Worm (Caenorhabditis elegans) whole organism, L1 larva: ENCODE measurements around the gene Y77E11A.7.

ENCODE experiments used
- C04F5.9 ChIP-seq: sonication (generic microtip); optimal IDR thresholded peaks from 2 replicates; lab custom pipeline; 2016; ENCODE audit warnings: missing genetic modification characterization, missing compliant biosample characterization
- C16A3.4 ChIP-seq: fragments of 150-350 bp; optimal IDR thresholded peaks from 2 replicates; lab custom pipeline; 2014; ENCODE audit warnings: missing biosample characterization, missing genetic modification characterization
- C34B4.2 ChIP-seq: sonication (generic microtip); optimal IDR thresholded peaks from 2 replicates; lab custom pipeline; 2017; ENCODE audit warnings: mild to moderate bottlenecking, missing genetic modification characterization, missing compliant biosample characterization
- Y116A8C.19 ChIP-seq: sonication (generic microtip); optimal IDR thresholded peaks from 2 replicates; lab custom pipeline; 2016; ENCODE audit warnings: missing compliant biosample characterization, missing genetic modification characterization, borderline replicate concordance
- alr-1 ChIP-seq: fragments of 200-800 bp; sonication (Bioruptor generic); optimal IDR thresholded peaks from 2 replicates; lab custom pipeline; 2018; ENCODE audit warnings: borderline replicate concordance, mild to moderate bottlenecking, missing genetic modification characterization, missing compliant biosample characterization
- ama-1 ChIP-seq: fragments of 150-350 bp; optimal IDR thresholded peaks from 2 replicates; lab custom pipeline; 2014
- blmp-1 ChIP-seq: fragments of 150-350 bp; optimal IDR thresholded peaks from 2 replicates; lab custom pipeline; 2014; ENCODE audit warnings: missing biosample characterization, missing genetic modification characterization
- ceh-63 ChIP-seq: fragments of 200-800 bp; sonication (Bioruptor generic); optimal IDR thresholded peaks from 2 replicates; lab custom pipeline; 2018; ENCODE audit warnings: mild to moderate bottlenecking, missing genetic modification characterization, missing compliant biosample characterization
- ceh-82 ChIP-seq, 3 experiments: fragments of 150-350 bp in 1 of 3; sonication (generic microtip) in 2 of 3; optimal IDR thresholded peaks; 2 replicates each; lab custom pipeline; 2014 to 2017; ENCODE audit warnings: missing biosample characterization in 3 of 3, missing genetic modification characterization in 3 of 3
- ceh-88 ChIP-seq: fragments of 200-800 bp; sonication (Bioruptor generic); IDR thresholded peaks from 2 replicates; pipeline ENCODE4 v1.3.6; 2022; ENCODE audit warnings: missing genetic modification characterization, missing compliant biosample characterization
- ces-1 ChIP-seq: fragments of 150-350 bp; optimal IDR thresholded peaks from 2 replicates; lab custom pipeline; 2014; ENCODE audit warnings: missing biosample characterization, missing genetic modification reagents, missing genetic modification characterization
- dsc-1 ChIP-seq: sonication (generic microtip); optimal IDR thresholded peaks from 2 replicates; lab custom pipeline; 2016; ENCODE audit warnings: mild to moderate bottlenecking, missing genetic modification characterization, missing compliant biosample characterization
- efl-3 ChIP-seq: fragments of 200-800 bp; sonication (Bioruptor generic); optimal IDR thresholded peaks from 2 replicates; lab custom pipeline; 2018; ENCODE audit warnings: mild to moderate bottlenecking, missing genetic modification characterization, missing compliant biosample characterization
- elt-2 ChIP-seq: sonication (generic microtip); optimal IDR thresholded peaks from 2 replicates; lab custom pipeline; 2016; ENCODE audit warnings: missing genetic modification characterization, mild to moderate bottlenecking, inconsistent platforms, missing compliant biosample characterization, missing genetic modification reagents
- fkh-4 ChIP-seq: sonication (generic microtip); optimal IDR thresholded peaks from 2 replicates; lab custom pipeline; 2016; ENCODE audit warnings: missing compliant biosample characterization, missing genetic modification characterization, borderline replicate concordance
- fkh-8 ChIP-seq: sonication (generic microtip); optimal IDR thresholded peaks from 2 replicates; lab custom pipeline; 2016; ENCODE audit warnings: mild to moderate bottlenecking, missing genetic modification characterization, missing compliant biosample characterization
- fos-1 ChIP-seq: fragments of 150-350 bp; optimal IDR thresholded peaks from 2 replicates; lab custom pipeline; 2014; ENCODE audit warnings: missing biosample characterization, missing genetic modification characterization
- grh-1 ChIP-seq: fragments of 200-800 bp; sonication (Bioruptor generic); IDR thresholded peaks from 2 replicates; pipeline ENCODE4 v1.3.6; 2022; ENCODE audit warnings: missing genetic modification reagents, missing genetic modification characterization, missing compliant biosample characterization
- irx-1 ChIP-seq: sonication (generic microtip); optimal IDR thresholded peaks from 2 replicates; lab custom pipeline; 2016; ENCODE audit warnings: missing genetic modification characterization, missing compliant biosample characterization
- isw-1 ChIP-seq: fragments of 200-800 bp; sonication (Bioruptor generic); IDR thresholded peaks from 2 replicates; pipeline ENCODE4 v1.3.6; 2022; ENCODE audit warnings: missing genetic modification characterization, missing compliant biosample characterization
- lin-14 ChIP-seq: fragments of 200-800 bp; sonication (Bioruptor generic); optimal IDR thresholded peaks from 2 replicates; lab custom pipeline; 2018; ENCODE audit warnings: mild to moderate bottlenecking, missing genetic modification characterization, moderate library complexity, missing compliant biosample characterization
- lsy-2 ChIP-seq, 2 experiments: fragments of 150-350 bp; optimal IDR thresholded peaks; 2 replicates each; lab custom pipeline; 2014; ENCODE audit warnings: missing biosample characterization in 2 of 2, missing genetic modification characterization in 2 of 2
- mab-9 ChIP-seq: fragments of 200-800 bp; sonication (Bioruptor generic); IDR thresholded peaks from 2 replicates; pipeline ENCODE4 v1.3.6; 2022; ENCODE audit warnings: missing genetic modification reagents, missing genetic modification characterization, missing compliant biosample characterization
- mef-2 ChIP-seq: fragments of 150-350 bp; optimal IDR thresholded peaks from 2 replicates; lab custom pipeline; 2014; ENCODE audit warnings: missing biosample characterization, missing genetic modification characterization
- nhr-11 ChIP-seq: fragments of 150-350 bp; optimal IDR thresholded peaks from 2 replicates; lab custom pipeline; 2014; ENCODE audit warnings: missing biosample characterization, missing genetic modification characterization
- nhr-20 ChIP-seq: sonication (generic microtip); optimal IDR thresholded peaks from 2 replicates; lab custom pipeline; 2016; ENCODE audit warnings: mild to moderate bottlenecking, missing genetic modification characterization, missing compliant biosample characterization
- nhr-237 ChIP-seq: fragments of 150-350 bp; optimal IDR thresholded peaks from 2 replicates; lab custom pipeline; 2014; ENCODE audit warnings: missing biosample characterization, missing genetic modification characterization
- nhr-28 ChIP-seq: fragments of 150-350 bp; optimal IDR thresholded peaks from 2 replicates; lab custom pipeline; 2014; ENCODE audit warnings: missing biosample characterization, missing genetic modification characterization
- nhr-47 ChIP-seq: sonication (generic microtip); optimal IDR thresholded peaks from 2 replicates; lab custom pipeline; 2016; ENCODE audit warnings: mild to moderate bottlenecking, missing genetic modification characterization, moderate library complexity, missing compliant biosample characterization
- nhr-76 ChIP-seq: sonication (generic microtip); optimal IDR thresholded peaks from 2 replicates; lab custom pipeline; 2017; ENCODE audit warnings: missing biosample characterization, missing genetic modification characterization
- nhr-77 ChIP-seq: fragments of 150-350 bp; optimal IDR thresholded peaks from 2 replicates; lab custom pipeline; 2014; ENCODE audit warnings: missing biosample characterization, missing genetic modification characterization
- nhr-84 ChIP-seq: sonication (generic microtip); optimal IDR thresholded peaks from 2 replicates; lab custom pipeline; 2017; ENCODE audit warnings: missing biosample characterization, missing genetic modification characterization
- nhr-85 ChIP-seq: sonication (generic microtip); peaks from one replicate; lab custom pipeline; 2016; ENCODE audit warnings: missing genetic modification characterization, inconsistent platforms, missing compliant biosample characterization
- pag-3 ChIP-seq: sonication (generic microtip); optimal IDR thresholded peaks from 2 replicates; lab custom pipeline; 2017; ENCODE audit warnings: missing genetic modification characterization, mild to moderate bottlenecking, missing compliant biosample characterization, antibody characterized with exemption, borderline replicate concordance; ENCODE audit not compliant: insufficient read depth
- pqm-1 ChIP-seq: sonication (generic microtip); optimal IDR thresholded peaks from 3 replicates; lab custom pipeline; 2017; ENCODE audit warnings: missing biosample characterization, missing genetic modification characterization
- skn-1 ChIP-seq: fragments of 150-350 bp; optimal IDR thresholded peaks from 2 replicates; lab custom pipeline; 2014; ENCODE audit warnings: missing biosample characterization, missing genetic modification characterization
- snpc-4 ChIP-seq: fragments of 150-350 bp; optimal IDR thresholded peaks from 2 replicates; lab custom pipeline; 2014; ENCODE audit warnings: missing biosample characterization, missing genetic modification characterization
- sptf-1 ChIP-seq: fragments of 150-350 bp; optimal IDR thresholded peaks from 2 replicates; lab custom pipeline; 2014; ENCODE audit warnings: missing biosample characterization, missing genetic modification characterization
- tbx-2 ChIP-seq: sonication (generic microtip); optimal IDR thresholded peaks from 2 replicates; lab custom pipeline; 2016; ENCODE audit warnings: missing genetic modification characterization, missing compliant biosample characterization
- unc-30 ChIP-seq: sonication (generic microtip); optimal IDR thresholded peaks from 2 replicates; lab custom pipeline; 2017; ENCODE audit warnings: missing biosample characterization, missing genetic modification characterization
- unc-62 ChIP-seq: fragments of 150-350 bp; optimal IDR thresholded peaks from 2 replicates; lab custom pipeline; 2014; ENCODE audit warnings: missing biosample characterization, missing genetic modification reagents, missing genetic modification characterization
- unc-98 ChIP-seq: fragments of 200-800 bp; sonication (Bioruptor generic); IDR thresholded peaks from 2 replicates; pipeline ENCODE4 v1.3.6; 2022; ENCODE audit warnings: missing genetic modification characterization, missing compliant biosample characterization
- vab-15 ChIP-seq: sonication (generic microtip); optimal IDR thresholded peaks from 2 replicates; lab custom pipeline; 2017; ENCODE audit warnings: missing genotype, mild to moderate bottlenecking, missing genetic modification characterization, missing compliant biosample characterization
- xbp-1 ChIP-seq: sonication (generic microtip); optimal IDR thresholded peaks from 2 replicates; lab custom pipeline; 2016; ENCODE audit warnings: missing genetic modification characterization, missing compliant biosample characterization
- ztf-11 ChIP-seq, 2 experiments: sonication (generic microtip); optimal IDR thresholded peaks; 2 replicates each; lab custom pipeline; 2016 to 2017; ENCODE audit warnings: missing genetic modification characterization in 2 of 2, missing biosample characterization in 1 of 2, missing compliant biosample characterization in 1 of 2
- ztf-4 ChIP-seq: fragments of 150-350 bp; optimal IDR thresholded peaks from 2 replicates; lab custom pipeline; 2014; ENCODE audit warnings: missing biosample characterization, missing genetic modification characterization

Y77E11A.7 gene

DNA sequence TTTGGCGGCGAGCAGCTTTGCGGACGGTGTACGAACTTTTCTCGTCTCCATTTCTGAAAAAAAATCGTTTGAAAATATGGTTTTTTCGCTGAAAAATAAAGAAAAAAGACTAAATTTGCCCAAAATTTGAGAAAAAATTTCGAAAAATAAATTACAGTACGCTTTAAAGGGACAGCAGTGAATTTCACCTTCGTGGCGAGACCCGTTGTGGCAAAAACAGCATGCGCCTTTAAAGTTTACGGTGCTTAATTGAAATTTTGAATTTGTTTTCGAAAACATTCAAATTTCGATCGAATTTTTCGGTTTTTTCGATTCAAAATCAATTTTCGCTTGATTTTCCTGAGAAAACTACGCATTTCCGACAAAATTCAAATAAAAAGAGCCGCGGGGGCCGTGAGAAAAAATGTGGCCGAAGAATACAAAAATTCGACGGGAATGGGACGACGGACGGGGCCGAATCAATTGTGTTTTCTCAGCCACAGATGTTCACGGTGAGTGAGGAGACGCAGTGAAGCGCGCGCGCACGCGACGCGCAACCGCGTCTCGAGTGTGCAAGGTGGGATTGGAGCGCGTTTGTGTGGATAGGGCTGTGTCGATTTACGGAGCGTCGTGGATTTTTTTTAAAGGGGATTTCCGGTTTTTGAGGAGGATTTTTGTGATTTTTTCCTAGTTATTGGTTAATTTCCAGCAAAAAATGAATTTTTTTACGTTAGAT, at the start of gene Y77E11A.7 (continued):
- TF ChIP-seq irx-1 (peak; percentile 61), ceh-82 (tag; optimal IDR thresholded peaks at IDR 0.05; lab: Kevin White, UChicago) (peak; percentile 91 to 99 (median 91)), nhr-237 (tag; lab: Kevin White, UChicago) (peak; percentile 89), unc-62 (GFP tag; lab: Kevin White, UChicago) (no peak), C04F5.9 (tag; lab: Kevin White, UChicago) (peak; percentile 61), skn-1 (tag; lab: Kevin White, UChicago) (peak; percentile 96), blmp-1 (peak; percentile 31), fkh-4 (no peak), tbx-2 (peak; percentile 89), mef-2 (tag; lab: Kevin White, UChicago) (peak; percentile 19), unc-30 (no peak), elt-2 (peak; percentile 12), dsc-1 (tag; lab: Kevin White, UChicago) (peak; percentile 68), nhr-84 (tag; lab: Kevin White, UChicago) (no peak), fkh-8 (peak; percentile 97), ceh-63 (GFP tag; lab: Kevin White, UChicago) (no peak), ztf-4 (no peak), xbp-1 (tag; lab: Kevin White, UChicago) (peak; percentile 84), vab-15 (tag; lab: Kevin White, UChicago) (peak; percentile 41), ama-1 (lab: Kevin White, UChicago) (no peak), pag-3 (no peak), nhr-28 (tag; lab: Kevin White, UChicago) (no peak), nhr-85 (peak; percentile 69), nhr-47 (tag; lab: Kevin White, UChicago) (peak; percentile 91), Y116A8C.19 (tag; lab: Kevin White, UChicago) (no peak), ztf-11 (tag; optimal IDR thresholded peaks at IDR 0.05; lab: Kevin White, UChicago) (peak in 1 of 2 experiments; percentile 58), nhr-20 (peak; percentile 86), ces-1 (no peak), nhr-76 (no peak), unc-98 (GFP tag; lab: Robert Waterston, UW) (peak; percentile 55; the same call in 1 of the 2 replicates), nhr-11 (tag; lab: Kevin White, UChicago) (peak; percentile 38), alr-1 (no peak), C16A3.4 (peak; percentile 95), lsy-2 (tag; optimal IDR thresholded peaks at IDR 0.05; lab: Kevin White, UChicago) (peak; percentile 88 to 95)

- TF ChIP-seq pag-3 (no peak), mab-9 (GFP tag; lab: Robert Waterston, UW) (no peak), pqm-1 (no peak), C04F5.9 (tag; lab: Kevin White, UChicago) (no peak), fkh-8 (no peak), alr-1 (no peak), lin-14 (GFP tag; lab: Kevin White, UChicago) (no peak), C34B4.2 (tag; lab: Kevin White, UChicago) (no peak), grh-1 (GFP tag; lab: Robert Waterston, UW) (no peak), efl-3 (GFP tag; lab: Kevin White, UChicago) (no peak), fos-1 (tag; lab: Kevin White, UChicago) (no peak), ces-1 (no peak), snpc-4 (tag; lab: Kevin White, UChicago) (no peak), ceh-63 (GFP tag; lab: Kevin White, UChicago) (no peak), nhr-77 (tag; lab: Kevin White, UChicago) (no peak), mef-2 (tag; lab: Kevin White, UChicago) (no peak), ceh-88 (no peak), isw-1 (GFP tag; lab: Robert Waterston, UW) (no peak), C16A3.4 (no peak), sptf-1 (tag; lab: Kevin White, UChicago) (no peak)
Observed at ce11 chrIV:1469093-1469492, 49.4 kb upstream of the Y77E11A.7 start.
